Worm (Caenorhabditis elegans): ENCODE measurements around the gene bli-2.
A peak's percentile ranks its signal among the peaks of the same experiment; 100 is the strongest.

The bli-2 gene

DNA sequence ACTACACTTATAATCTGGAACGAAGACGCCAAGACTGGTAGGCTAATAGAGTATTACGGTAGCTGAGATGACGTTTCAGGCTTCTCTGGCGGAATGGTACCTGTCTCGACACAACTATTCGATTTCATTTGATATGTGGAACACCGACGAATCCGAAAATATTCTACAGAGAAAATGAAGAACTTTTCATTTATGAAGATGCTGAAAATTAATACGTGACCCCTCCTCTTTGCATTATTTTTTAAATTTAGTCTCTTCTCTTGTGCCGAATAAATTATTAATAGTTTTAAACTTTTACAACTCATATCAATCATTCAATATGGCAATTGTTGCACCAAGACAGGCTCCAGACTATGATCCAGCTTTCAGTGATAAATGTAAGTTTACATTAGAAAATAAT lies 13.8 kb upstream of the bli-2 start, which contains the start of gene C25H3.16:
C25H3.16 (plus strand) TSS at position 301 of the 400 bp plus-strand sequence.
- no peak for TF ChIP-seq W03F9.2 (tag; optimal IDR thresholded peaks at IDR 0.05)
- no peak for TF ChIP-seq him-1 (tag; optimal IDR thresholded peaks at IDR 0.05)
- no peak for TF ChIP-seq dao-5 (tag; optimal IDR thresholded peaks at IDR 0.05)

DNA sequence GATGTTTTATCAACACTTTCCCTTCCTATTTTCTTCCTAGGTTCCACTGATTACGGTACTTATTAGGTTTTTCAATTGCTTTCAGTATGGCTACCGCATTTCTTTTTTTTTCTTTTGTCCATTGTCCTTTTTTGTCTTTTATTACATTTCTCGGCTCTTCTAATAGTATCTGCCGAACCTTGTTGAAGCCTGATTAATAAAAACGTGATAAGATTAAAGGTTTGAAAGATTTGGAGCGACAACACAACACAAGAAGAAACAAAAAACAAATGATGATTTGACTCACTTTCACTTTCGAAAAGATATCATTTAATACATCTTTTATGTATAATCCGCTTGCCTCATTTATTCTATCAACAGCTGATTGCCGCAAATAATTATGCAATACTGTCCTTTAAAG lies 12.8 kb upstream of the bli-2 start, which contains the start of gene C25H3.15:
C25H3.15 (plus strand) TSS at position 301 of the 400 bp plus-strand sequence.
- TF ChIP-seq him-1 (tag; optimal IDR thresholded peaks at IDR 0.05): no peak
- no peak for TF ChIP-seq W03F9.2 (tag; optimal IDR thresholded peaks at IDR 0.05)
- TF ChIP-seq dao-5 (tag; optimal IDR thresholded peaks at IDR 0.05): no peak

- no peak for TF ChIP-seq W03F9.2 (tag; optimal IDR thresholded peaks at IDR 0.05)
- no peak for TF ChIP-seq him-1 (tag; optimal IDR thresholded peaks at IDR 0.05)
- no peak for TF ChIP-seq dao-5 (tag; optimal IDR thresholded peaks at IDR 0.05)
Observed at ce11 chrII:5663180-5663791, 11.1 kb upstream of the bli-2 start.

DNA sequence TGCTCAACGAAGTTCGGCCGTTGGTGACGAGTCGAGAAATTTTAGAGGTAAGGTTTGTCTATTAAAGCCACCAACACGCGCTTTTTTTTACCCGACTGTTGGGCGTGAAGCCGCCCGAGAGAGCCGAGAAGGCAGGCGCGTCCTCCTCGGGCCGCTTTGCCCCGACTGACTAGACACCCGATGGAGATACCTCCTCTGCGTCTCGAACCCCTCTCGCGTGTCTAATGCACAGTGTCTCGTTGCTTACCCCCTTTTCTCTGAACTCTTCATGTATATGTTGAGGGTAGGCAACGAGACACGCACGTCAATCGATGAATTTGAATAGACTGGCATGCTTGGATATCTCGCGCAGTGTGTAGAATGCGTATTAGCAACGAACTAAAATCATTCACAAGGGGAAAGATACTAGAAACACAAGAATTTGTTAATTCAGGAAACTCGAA lies 9.5 kb upstream of the bli-2 start:
- peak; percentile 84 for TF ChIP-seq him-1 (tag; optimal IDR thresholded peaks at IDR 0.05)
- peak; percentile 69 for TF ChIP-seq dao-5 (tag; optimal IDR thresholded peaks at IDR 0.05)
- TF ChIP-seq W03F9.2 (tag; optimal IDR thresholded peaks at IDR 0.05): no peak

DNA sequence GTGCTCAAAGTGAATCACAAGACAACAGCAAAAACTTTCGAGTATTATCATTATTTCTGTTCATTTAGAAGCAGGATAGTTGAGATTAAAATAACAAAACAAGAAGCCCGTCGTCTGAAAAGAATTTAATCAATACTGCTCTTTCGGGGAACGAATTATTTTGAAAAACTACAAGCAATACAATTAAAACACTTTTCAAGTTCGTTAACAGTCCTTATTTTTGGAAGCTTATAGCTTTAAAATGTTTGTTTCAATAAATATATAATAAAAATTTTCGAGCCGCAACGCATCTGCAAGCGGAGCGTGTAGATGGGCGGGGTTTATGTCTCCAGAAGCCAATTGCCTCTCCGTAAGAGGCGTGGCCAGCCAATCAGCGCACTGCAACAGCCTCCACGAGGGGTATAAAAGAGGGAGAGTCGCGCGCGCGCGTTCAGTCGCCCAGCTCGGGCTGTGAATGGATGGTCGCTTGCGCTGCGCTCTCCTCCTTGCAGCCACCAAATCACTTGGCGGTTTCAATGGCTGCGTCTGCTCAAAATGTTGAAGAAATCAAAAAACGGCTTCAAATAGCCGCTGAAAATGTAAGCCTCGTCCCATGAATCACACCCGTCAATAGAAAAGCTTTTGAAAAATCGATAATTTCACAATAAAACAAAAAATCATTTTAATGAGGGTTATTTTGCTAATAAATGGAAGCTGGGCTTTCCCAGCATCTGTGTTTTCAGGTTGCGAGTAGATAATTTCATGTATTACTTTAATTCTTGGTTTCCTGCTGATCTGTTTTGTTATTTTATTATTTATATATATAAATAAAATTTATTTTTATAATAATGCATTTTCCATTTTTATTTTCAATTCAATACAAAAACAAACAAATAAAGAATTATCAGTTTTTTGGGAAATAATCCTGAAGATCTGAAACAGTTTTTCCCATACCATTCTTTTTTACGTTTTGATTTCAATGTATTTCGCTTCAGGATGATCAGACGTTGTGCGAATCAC lies 8.8 kb upstream of the bli-2 start, which contains the start of the genes ift-43 and mdt-26:
ift-43 (minus strand) TSS at position 51 of the 999 bp plus-strand sequence.
mdt-26 (plus strand) TSS at position 446 of the 999 bp plus-strand sequence.
- peak; percentile 33 for TF ChIP-seq W03F9.2 (tag; optimal IDR thresholded peaks at IDR 0.05)
- no peak for TF ChIP-seq dao-5 (tag; optimal IDR thresholded peaks at IDR 0.05)
- TF ChIP-seq him-1 (tag; optimal IDR thresholded peaks at IDR 0.05): peak; percentile 73

ce11 chrII:5660155-5660554 lies 7.9 kb upstream of the bli-2 start:
- no peak for TF ChIP-seq dao-5 (tag; optimal IDR thresholded peaks at IDR 0.05)
- no peak for TF ChIP-seq W03F9.2 (tag; optimal IDR thresholded peaks at IDR 0.05)
- TF ChIP-seq him-1 (tag; optimal IDR thresholded peaks at IDR 0.05): no peak

DNA sequence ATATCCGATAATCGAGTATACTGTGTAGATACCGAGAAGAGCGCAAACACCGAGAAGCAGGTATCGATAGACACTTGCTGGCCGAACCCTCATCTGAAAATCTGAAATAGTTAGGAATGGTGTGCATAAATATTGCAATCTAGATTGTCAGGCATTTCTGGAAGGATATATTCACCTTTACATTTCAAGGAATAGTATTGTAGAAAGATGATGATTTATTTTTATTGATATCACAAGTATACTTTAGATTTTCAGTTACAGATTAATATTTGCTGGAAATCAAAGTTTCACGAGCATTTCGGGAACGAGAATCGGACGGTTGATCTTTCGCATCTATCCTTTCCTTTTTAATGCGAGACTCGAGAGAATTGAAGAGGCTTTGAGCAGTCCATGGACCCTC lies 7.4 kb upstream of the bli-2 start, which contains the start of gene fut-3:
fut-3 (minus strand) TSS at position 101 of the 400 bp plus-strand sequence.
- no peak for TF ChIP-seq him-1 (tag; optimal IDR thresholded peaks at IDR 0.05)
- TF ChIP-seq dao-5 (tag; optimal IDR thresholded peaks at IDR 0.05): no peak
- no peak for TF ChIP-seq W03F9.2 (tag; optimal IDR thresholded peaks at IDR 0.05)

- TF ChIP-seq dao-5 (tag; optimal IDR thresholded peaks at IDR 0.05) (no peak), W03F9.2 (tag; optimal IDR thresholded peaks at IDR 0.05) (no peak), him-1 (tag; optimal IDR thresholded peaks at IDR 0.05) (no peak)
Observed at ce11 chrII:5654215-5654614, 2.0 kb upstream of the bli-2 start, which contains the start of gene F59E12.1. F59E12.1 (plus strand) TSS chrII:5654515.

- TF ChIP-seq W03F9.2 (tag; optimal IDR thresholded peaks at IDR 0.05) (no peak), him-1 (tag; optimal IDR thresholded peaks at IDR 0.05) (no peak), dao-5 (tag; optimal IDR thresholded peaks at IDR 0.05) (no peak)
Observed at ce11 chrII:5651426-5651825, 808 bp downstream of the bli-2 start.

ce11 chrII:5649236-5650004 lies 2.8 kb downstream of the bli-2 start, which contains the start of the genes sam-4, F59E12.17 and zyg-1:
sam-4 (minus strand) TSS chrII:5649286.
F59E12.17 (minus strand) TSS chrII:5649470.
zyg-1 (plus strand) TSS chrII:5649748.
- TF ChIP-seq him-1 (tag; optimal IDR thresholded peaks at IDR 0.05) (no peak), dao-5 (tag; optimal IDR thresholded peaks at IDR 0.05) (no peak), W03F9.2 (tag; optimal IDR thresholded peaks at IDR 0.05) (peak; percentile 74)

DNA sequence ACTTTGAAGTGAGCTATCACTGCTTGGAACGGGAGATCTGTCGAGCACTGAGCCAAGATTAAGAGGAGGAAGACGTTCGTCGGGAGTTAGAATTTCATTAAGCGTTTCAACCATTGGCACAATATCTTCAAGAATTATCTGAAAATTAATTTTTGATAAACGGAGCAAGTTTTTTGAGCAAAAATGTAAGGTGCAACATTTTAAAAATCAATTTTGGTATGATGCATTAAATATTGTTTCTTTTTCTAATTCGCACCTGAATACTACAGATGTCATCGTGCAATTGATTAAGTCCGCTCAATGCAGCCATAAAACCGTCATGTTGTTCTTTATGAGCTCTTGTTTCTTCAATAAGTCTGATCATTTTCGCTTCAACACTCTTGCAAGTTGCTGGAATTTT lies 4.0 kb downstream of the bli-2 start, which contains the start of gene ddl-1:
ddl-1 (minus strand) TSS at position 101 of the 400 bp plus-strand sequence.
- no peak for TF ChIP-seq dao-5 (tag; optimal IDR thresholded peaks at IDR 0.05)
- TF ChIP-seq him-1 (tag; optimal IDR thresholded peaks at IDR 0.05): no peak
- TF ChIP-seq W03F9.2 (tag; optimal IDR thresholded peaks at IDR 0.05): no peak

DNA sequence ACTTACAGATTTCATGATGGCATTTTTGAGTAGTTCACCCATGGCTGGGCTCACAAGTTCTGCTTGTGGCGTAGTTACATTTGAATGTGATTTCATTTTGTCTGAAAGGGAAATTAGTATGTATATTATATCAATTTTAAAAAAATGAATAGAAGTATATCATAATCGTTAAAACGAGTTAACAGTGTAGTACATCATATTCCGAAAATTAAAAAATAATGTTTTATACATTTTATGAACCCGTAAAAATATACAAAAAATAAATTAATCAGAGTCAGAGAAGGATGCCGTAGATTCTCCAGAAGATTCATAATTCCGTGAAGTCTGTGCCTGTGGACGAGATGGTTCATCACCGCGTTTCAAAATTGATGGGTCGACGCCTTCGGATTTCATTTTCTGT lies 5.3 kb downstream of the bli-2 start, which contains the start of gene F59E12.9:
F59E12.9 (minus strand) TSS at position 101 of the 400 bp plus-strand sequence.
- TF ChIP-seq dao-5 (tag; optimal IDR thresholded peaks at IDR 0.05) (no peak), him-1 (tag; optimal IDR thresholded peaks at IDR 0.05) (no peak), W03F9.2 (tag; optimal IDR thresholded peaks at IDR 0.05) (no peak)

Data from whole organism, L4/young adult.